Worm (Caenorhabditis elegans): ENCODE measurements around the gene lin-36.

- TF ChIP-seq unc-62 (GFP tag; optimal IDR thresholded peaks at IDR 0.05) (no peak), sem-2 (GFP tag; optimal IDR thresholded peaks at IDR 0.05) (no peak), nhr-237 (tag; optimal IDR thresholded peaks at IDR 0.05) (no peak), blmp-1 (tag; optimal IDR thresholded peaks at IDR 0.05) (no peak), pha-4 (tag; optimal IDR thresholded peaks at IDR 0.05) (no peak), nhr-12 (tag; optimal IDR thresholded peaks at IDR 0.05) (no peak), ceh-43 (GFP tag; optimal IDR thresholded peaks at IDR 0.05) (no peak), zip-8 (tag; optimal IDR thresholded peaks at IDR 0.05) (no peak)
Observed at ce11 chrIII:8013582-8013981, 7.1 kb downstream of the lin-36 start.

Measured in whole organism, mixed stage, embryonic.